Worm (Caenorhabditis elegans) whole organism, L4 larva: ENCODE results near the gene twk-31.

Experiments
- F44E2.7 ChIP-seq: fragments of 200-800 bp; sonication (Bioruptor generic); IDR thresholded peaks from 2 replicates; pipeline ENCODE4 v2.1.2; 2022; ENCODE audit warnings: missing genetic modification characterization, missing compliant biosample characterization
- F49E8.2 ChIP-seq: sonication (generic microtip); optimal IDR thresholded peaks from 2 replicates; lab custom pipeline; 2016; ENCODE audit warnings: missing compliant biosample characterization, mild to moderate bottlenecking, missing genetic modification characterization, borderline replicate concordance
- T26A8.4 ChIP-seq: fragments of 200-800 bp; sonication (Bioruptor generic); IDR thresholded peaks from 2 replicates; pipeline ENCODE4 v1.3.6; 2022; ENCODE audit warnings: missing genetic modification characterization, missing compliant biosample characterization
- Y105C5A.15 ChIP-seq: fragments of 200-800 bp; sonication (Bioruptor generic); IDR thresholded peaks from 2 replicates; pipeline ENCODE4 v1.3.6; 2022; ENCODE audit warnings: missing genetic modification characterization, missing compliant biosample characterization
- aha-1 ChIP-seq: fragments of 150-350 bp; peaks from one replicate; lab custom pipeline; 2014; ENCODE audit warnings: missing biosample characterization, missing genetic modification characterization
- arid-1 ChIP-seq: fragments of 200-800 bp; sonication (Bioruptor generic); conservative IDR thresholded peaks from 2 replicates; pipeline ENCODE4 v1.3.6; 2022; ENCODE audit warnings: missing genetic modification reagents, missing genetic modification characterization, missing compliant biosample characterization
- cey-2 ChIP-seq: sonication (generic microtip); optimal IDR thresholded peaks from 3 replicates; lab custom pipeline; 2017; ENCODE audit warnings: missing genetic modification characterization, mild to moderate bottlenecking, missing compliant biosample characterization, antibody characterized with exemption, borderline replicate concordance; ENCODE audit not compliant: insufficient read depth
- daf-16 ChIP-seq, 3 experiments: sonication (generic microtip); optimal IDR thresholded peaks; 2 replicates each; lab custom pipeline; 2016 to 2017; ENCODE audit warnings: missing genetic modification characterization in 3 of 3, missing genetic modification reagents in 3 of 3, mild to moderate bottlenecking in 2 of 3, missing compliant biosample characterization in 2 of 3, missing biosample characterization in 1 of 3, moderate library complexity in 1 of 3
- daf-8 ChIP-seq: fragments of 200-800 bp; sonication (Bioruptor generic); IDR thresholded peaks from 2 replicates; pipeline ENCODE4 v1.3.6; 2022; ENCODE audit warnings: missing genetic modification characterization, missing compliant biosample characterization
- dmd-9 ChIP-seq: fragments of 200-800 bp; sonication (Bioruptor generic); IDR thresholded peaks from 2 replicates; pipeline ENCODE4 v1.3.6; 2022; ENCODE audit warnings: missing genetic modification reagents, missing genetic modification characterization, missing compliant biosample characterization
- dve-1 ChIP-seq: sonication (generic microtip); optimal IDR thresholded peaks from 2 replicates; lab custom pipeline; 2017; ENCODE audit warnings: antibody characterized with exemption, mild to moderate bottlenecking, missing genetic modification characterization, missing compliant biosample characterization; ENCODE audit not compliant: insufficient read depth
- hif-1 ChIP-seq, 2 experiments: sonication (generic microtip); optimal IDR thresholded peaks; 2 replicates each; lab custom pipeline; 2016 to 2017; ENCODE audit warnings: missing compliant biosample characterization in 2 of 2, missing genetic modification characterization in 2 of 2, missing genetic modification reagents in 2 of 2, missing genotype in 2 of 2, mild to moderate bottlenecking in 1 of 2
- hlh-30 ChIP-seq: sonication (generic microtip); optimal IDR thresholded peaks from 2 replicates; lab custom pipeline; 2017; ENCODE audit warnings: antibody characterized with exemption, mild to moderate bottlenecking, missing genetic modification characterization, missing compliant biosample characterization; ENCODE audit not compliant: insufficient read depth
- lim-7 ChIP-seq: fragments of 200-800 bp; sonication (Bioruptor generic); IDR thresholded peaks from 2 replicates; pipeline ENCODE4 v1.3.6; 2022; ENCODE audit warnings: missing genetic modification characterization, missing compliant biosample characterization
- madf-5 ChIP-seq, 2 experiments: fragments of 200-800 bp; sonication (Bioruptor generic); IDR thresholded peaks; 2 replicates each; pipeline ENCODE4 v1.3.6; 2022; ENCODE audit warnings: missing compliant biosample characterization in 2 of 2, missing genetic modification characterization in 2 of 2
- madf-9 ChIP-seq: fragments of 200-800 bp; sonication (Bioruptor generic); conservative IDR thresholded peaks from 2 replicates; pipeline ENCODE4 v1.3.6; 2022; ENCODE audit warnings: missing genetic modification reagents, missing genetic modification characterization, missing compliant biosample characterization
- mxl-2 ChIP-seq: fragments of 200-800 bp; sonication (Bioruptor generic); conservative IDR thresholded peaks from 2 replicates; pipeline ENCODE4 v1.3.6; 2022; ENCODE audit warnings: missing genetic modification reagents, missing genetic modification characterization, missing compliant biosample characterization
- nhr-76 ChIP-seq: fragments of 150-350 bp; optimal IDR thresholded peaks from 2 replicates; lab custom pipeline; 2014; ENCODE audit warnings: missing biosample characterization, missing genetic modification characterization
- pha-4 ChIP-seq, 2 experiments: fragments of 150-350 bp in 1 of 2; fragments of 200-800 bp in 1 of 2; sonication (Bioruptor generic) in 1 of 2; IDR thresholded peaks in 1 of 2; optimal IDR thresholded peaks in 1 of 2; 2 replicates each; pipeline versions ENCODE4 v1.3.6 to Lab custom; 2014 to 2022; ENCODE audit warnings: missing genetic modification characterization in 2 of 2, missing genetic modification reagents in 2 of 2, missing biosample characterization in 1 of 2, missing compliant biosample characterization in 1 of 2
- sdz-12 ChIP-seq: fragments of 200-800 bp; sonication (Bioruptor generic); optimal IDR thresholded peaks from 2 replicates; lab custom pipeline; 2018; ENCODE audit warnings: mild to moderate bottlenecking, missing genetic modification characterization, missing compliant biosample characterization
- set-16 ChIP-seq: fragments of 200-800 bp; sonication (Bioruptor generic); IDR thresholded peaks from 2 replicates; pipeline ENCODE4 v1.3.6; 2022; ENCODE audit warnings: missing genetic modification reagents, missing genetic modification characterization, missing compliant biosample characterization
- skn-1 ChIP-seq: fragments of 150-350 bp; optimal IDR thresholded peaks from 2 replicates; lab custom pipeline; 2014; ENCODE audit warnings: missing biosample characterization, missing genetic modification characterization
- spr-1 ChIP-seq: sonication (generic microtip); optimal IDR thresholded peaks from 2 replicates; lab custom pipeline; 2016; ENCODE audit warnings: mild to moderate bottlenecking, missing genetic modification characterization, missing compliant biosample characterization
- spr-3 ChIP-seq: fragments of 200-800 bp; sonication (Bioruptor generic); optimal IDR thresholded peaks from 2 replicates; lab custom pipeline; 2018; ENCODE audit warnings: mild to moderate bottlenecking, missing genetic modification characterization, missing compliant biosample characterization
- tra-1 ChIP-seq: fragments of 200-800 bp; sonication (Bioruptor generic); IDR thresholded peaks from 2 replicates; pipeline ENCODE4 v1.3.6; 2022; ENCODE audit warnings: missing genetic modification reagents, missing genetic modification characterization, missing compliant biosample characterization
- unc-39 ChIP-seq: sonication (generic microtip); optimal IDR thresholded peaks from 2 replicates; lab custom pipeline; 2017; ENCODE audit warnings: missing biosample characterization, missing genetic modification characterization
- unc-62 ChIP-seq, 3 experiments: fragments of 150-350 bp in 1 of 3; sonication (generic microtip); optimal IDR thresholded peaks in 2 of 3; peaks in 1 of 3; 1 replicate in 1 of 3; 2 replicates in 2 of 3; lab custom pipeline; 2014 to 2017; ENCODE audit warnings: missing biosample characterization in 3 of 3, missing genetic modification characterization in 3 of 3, missing genetic modification reagents in 3 of 3, missing genotype in 1 of 3
- vab-7 ChIP-seq: fragments of 200-800 bp; sonication (Bioruptor generic); IDR thresholded peaks from 2 replicates; pipeline ENCODE4 v1.3.6; 2022; ENCODE audit warnings: missing genetic modification reagents, missing genetic modification characterization, missing compliant biosample characterization
- zfp-3 ChIP-seq: fragments of 200-800 bp; sonication (Bioruptor generic); conservative IDR thresholded peaks from 2 replicates; pipeline ENCODE4 v1.3.6; 2022; ENCODE audit warnings: missing genetic modification reagents, missing genetic modification characterization, missing compliant biosample characterization
- zip-11 ChIP-seq: fragments of 200-800 bp; sonication (Bioruptor generic); IDR thresholded peaks from 2 replicates; pipeline ENCODE4 v1.3.6; 2022; ENCODE audit warnings: missing genetic modification characterization, missing compliant biosample characterization
- ztf-11 ChIP-seq: fragments of 150-350 bp; optimal IDR thresholded peaks from 2 replicates; lab custom pipeline; 2014; ENCODE audit warnings: missing biosample characterization, missing genetic modification characterization

twk-31 gene

DNA sequence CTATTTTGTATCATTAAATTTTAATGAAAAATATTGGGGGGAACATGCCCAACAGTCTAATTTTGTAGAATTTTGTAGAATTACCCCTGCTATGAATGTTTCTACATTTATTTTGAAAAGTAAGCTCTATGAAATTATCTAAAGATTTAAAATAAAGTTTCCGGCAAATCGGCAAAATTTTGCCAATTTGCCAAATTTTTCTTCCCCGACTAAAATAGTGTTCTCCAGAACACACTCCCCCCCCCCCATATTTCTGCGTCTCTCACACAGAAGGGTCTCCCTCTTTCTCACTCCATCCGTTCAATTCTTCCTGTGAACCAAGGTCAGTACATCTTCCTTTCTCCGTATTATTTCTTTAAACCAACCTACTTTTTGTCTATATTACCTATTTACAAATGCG is 5.4 kb upstream of the twk-31 start, which contains the start of gene Y47D3B.4:
Gene Y47D3B.4, plus strand, starts transcription at position 301 of the 400 bp plus-strand sequence.
- TF ChIP-seq lim-7 (GFP tag; lab: Robert Waterston, UW) (no peak), mxl-2 (GFP tag; lab: Robert Waterston, UW) (no peak), Y105C5A.15 (no peak), hif-1 (tag; optimal IDR thresholded peaks at IDR 0.05; lab: Kevin White, UChicago) (no peak), vab-7 (GFP tag; lab: Robert Waterston, UW) (no peak), zip-11 (GFP tag; lab: Robert Waterston, UW) (no peak), unc-39 (tag; lab: Kevin White, UChicago) (no peak), daf-8 (GFP tag; lab: Robert Waterston, UW) (no peak), madf-5 (GFP tag; IDR thresholded peaks at IDR 0.05; lab: Robert Waterston, UW) (no peak), F44E2.7 (GFP tag; lab: Robert Waterston, UW) (no peak), dve-1 (tag; lab: Kevin White, UChicago) (no peak), unc-62 (GFP tag; optimal IDR thresholded peaks at IDR 0.05 in 1 of 2; lab: Kevin White, UChicago) (no peak), unc-62 (tag; optimal IDR thresholded peaks at IDR 0.05; lab: Kevin White, UChicago) (no peak), zfp-3 (no peak), T26A8.4 (GFP tag; lab: Robert Waterston, UW) (no peak), pha-4 (GFP tag; IDR thresholded peaks at IDR 0.05; lab: Robert Waterston, UW) (no peak), pha-4 (tag; optimal IDR thresholded peaks at IDR 0.05; lab: Kevin White, UChicago) (no peak), F49E8.2 (tag; lab: Kevin White, UChicago) (no peak)
- TF ChIP-seq, all 104 proteins: peak for 0

DNA sequence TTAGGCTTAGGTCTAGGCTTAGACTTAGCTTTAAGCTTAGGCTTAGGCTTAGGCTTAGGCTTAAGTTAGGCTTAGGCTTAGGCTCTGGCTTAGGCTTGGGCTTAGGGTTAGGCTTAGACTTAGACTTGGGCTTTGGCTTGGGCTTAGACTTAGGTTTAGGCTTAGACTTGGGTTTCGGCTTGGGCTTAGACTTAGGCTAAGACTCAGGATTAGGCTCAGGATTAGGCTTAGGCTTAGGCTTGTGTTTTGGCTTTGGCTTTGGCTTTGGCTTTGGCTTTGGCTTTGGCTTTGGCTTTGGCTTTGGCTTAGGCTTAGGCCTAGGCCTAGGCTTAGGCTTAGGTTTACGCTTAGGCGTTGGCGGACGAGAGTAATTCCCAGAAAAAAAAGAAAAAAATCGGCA is 9.1 kb downstream of the twk-31 start:
- no peak for TF ChIP-seq nhr-76 (tag; lab: Kevin White, UChicago)
- TF ChIP-seq daf-16 (GFP tag; optimal IDR thresholded peaks at IDR 0.05; lab: Kevin White, UChicago) = no peak
- no peak for TF ChIP-seq daf-16 (tag; optimal IDR thresholded peaks at IDR 0.05; lab: Kevin White, UChicago)
- 0 out of 2 replicates have a peak, but pooled peaks have one; percentile 20 for TF ChIP-seq lim-7 (GFP tag; lab: Robert Waterston, UW)

DNA sequence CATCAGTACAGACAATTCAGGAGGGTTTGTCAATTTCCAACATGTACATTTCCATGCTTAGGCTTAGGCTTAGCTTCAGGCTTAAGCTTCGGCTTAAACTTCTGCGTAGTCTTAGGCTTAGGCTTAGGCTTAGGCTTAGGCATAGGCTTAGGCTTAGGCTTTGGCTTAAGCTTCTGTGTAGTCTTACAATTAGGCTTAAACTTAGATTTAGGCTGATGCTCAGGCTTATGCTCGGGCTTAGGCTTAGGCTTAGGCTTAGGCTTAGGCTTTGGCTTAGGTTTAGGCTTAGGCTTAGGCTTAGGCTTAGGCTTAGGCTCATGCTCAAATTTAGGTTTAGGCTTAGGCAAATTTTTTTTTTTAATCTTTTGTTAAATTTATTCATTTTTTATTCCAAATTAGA is 14.3 kb downstream of the twk-31 start:
- TF ChIP-seq spr-3 (GFP tag; lab: Kevin White, UChicago) (no peak), arid-1 (0 out of 2 replicates have a peak, but pooled peaks have one; percentile 15)

DNA sequence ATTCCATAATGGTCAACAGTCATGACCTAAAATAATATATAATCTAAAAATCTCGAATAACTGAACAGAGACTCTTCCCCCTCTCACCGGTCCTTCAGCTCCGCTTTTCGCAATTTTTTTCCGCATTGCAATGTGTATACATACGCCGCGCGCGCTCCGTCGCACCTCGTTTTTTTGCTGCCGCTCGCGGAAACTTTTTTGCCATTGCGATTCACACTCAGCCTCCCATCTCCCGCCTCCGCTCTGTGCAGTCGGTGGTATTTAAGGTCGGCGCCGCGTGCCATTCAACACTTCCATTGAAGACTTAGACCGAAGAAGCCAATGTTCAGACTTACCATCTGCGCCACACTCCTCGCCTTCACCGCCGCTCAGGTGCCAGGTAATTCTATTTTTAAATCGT is 16.4 kb downstream of the twk-31 start, which contains the start of gene idpc-1:
Gene idpc-1, plus strand, starts transcription at position 301 of the 400 bp plus-strand sequence.
- TF ChIP-seq ztf-11 (tag; lab: Kevin White, UChicago) = no peak

DNA sequence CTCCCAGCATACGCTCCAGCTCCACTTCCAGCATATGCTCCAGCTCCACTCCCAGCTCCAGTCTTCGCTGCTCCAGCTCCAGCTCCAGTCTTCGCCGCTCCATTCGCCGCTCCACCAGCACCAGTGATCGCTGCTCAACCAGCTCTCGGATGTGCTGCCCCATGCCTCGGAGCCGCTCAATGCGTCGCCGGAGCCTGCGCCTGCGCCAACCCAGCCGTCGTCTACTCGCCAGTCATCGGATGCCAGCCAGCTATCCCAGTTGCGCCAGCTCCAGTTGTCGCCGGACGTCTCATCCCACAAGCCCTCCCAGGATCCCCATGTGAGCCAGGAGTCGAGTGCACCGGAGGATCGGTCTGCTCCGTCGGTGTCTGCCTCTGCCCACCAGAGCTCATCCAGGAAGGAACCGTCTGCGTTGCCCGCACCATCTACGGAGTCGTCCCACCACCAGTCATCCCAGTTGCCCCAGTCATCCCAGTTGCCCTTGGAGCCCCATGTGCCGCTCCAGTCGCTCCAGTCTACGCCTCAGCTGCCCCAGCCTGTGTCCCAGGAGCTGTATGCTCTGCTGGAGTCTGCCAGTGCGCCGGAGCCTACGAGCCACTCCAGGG is 17.2 kb downstream of the twk-31 start:
- TF ChIP-seq pha-4 (GFP tag; IDR thresholded peaks at IDR 0.05; lab: Robert Waterston, UW) = peak; percentile 6; the same call in 1 of the 2 replicates
- no peak for TF ChIP-seq pha-4 (tag; optimal IDR thresholded peaks at IDR 0.05; lab: Kevin White, UChicago)
- no peak for TF ChIP-seq spr-1 (tag; lab: Kevin White, UChicago)
- no peak for TF ChIP-seq madf-9 (GFP tag; lab: Robert Waterston, UW)
- TF ChIP-seq aha-1 = peak; percentile 30
- no peak for TF ChIP-seq cey-2 (tag; lab: Kevin White, UChicago)
- TF ChIP-seq dmd-9 (GFP tag; lab: Robert Waterston, UW) = no peak
- no peak for TF ChIP-seq sdz-12 (GFP tag; lab: Kevin White, UChicago)
- TF ChIP-seq hlh-30 = no peak
- no peak for TF ChIP-seq spr-3 (GFP tag; lab: Kevin White, UChicago)
- no peak for TF ChIP-seq tra-1 (GFP tag; lab: Robert Waterston, UW)
- no peak for TF ChIP-seq skn-1 (tag; lab: Kevin White, UChicago)
- TF ChIP-seq arid-1 = 0 out of 2 replicates have a peak, but pooled peaks have one; percentile 13
- TF ChIP-seq set-16 = peak; percentile 98
